Worm (Caenorhabditis elegans): ENCODE results near the gene dhhc-4.

dhhc-4 gene

DNA sequence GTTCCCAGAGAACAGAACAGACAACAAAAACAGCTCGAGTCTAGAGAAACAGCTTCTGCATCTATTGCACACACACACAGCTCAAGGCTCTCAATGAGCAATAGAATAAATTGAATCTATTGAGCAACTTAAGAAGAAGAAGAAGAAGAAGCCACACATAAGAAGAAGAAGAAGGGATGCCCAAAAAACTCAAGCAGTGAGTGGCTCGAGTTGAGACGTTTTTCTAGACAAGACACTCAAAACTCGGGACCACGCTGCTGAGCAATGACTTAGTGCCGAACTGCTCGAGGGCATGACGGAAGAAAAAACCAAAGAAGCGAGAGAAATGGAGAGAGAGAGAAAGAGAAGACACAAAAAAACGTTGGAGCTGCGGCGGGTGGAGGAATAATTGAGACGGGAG is 37.7 kb upstream of the dhhc-4 start (continued):
- no peak for TF ChIP-seq Y105C5A.15 (GFP tag; IDR thresholded peaks at IDR 0.05)
- TF ChIP-seq F37D6.2 (tag; optimal IDR thresholded peaks at IDR 0.05) = no peak
- TF ChIP-seq duxl-1 (tag; optimal IDR thresholded peaks at IDR 0.05; ENCODE audit: poor library complexity) = no peak
- TF ChIP-seq jun-1 (tag; optimal IDR thresholded peaks at IDR 0.05) = no peak
- TF ChIP-seq unc-130 (GFP tag; optimal IDR thresholded peaks at IDR 0.05) = no peak
- no peak for TF ChIP-seq nhr-48 (tag; optimal IDR thresholded peaks at IDR 0.05)
- TF ChIP-seq lin-1 (GFP tag; IDR thresholded peaks at IDR 0.05) = no peak

DNA sequence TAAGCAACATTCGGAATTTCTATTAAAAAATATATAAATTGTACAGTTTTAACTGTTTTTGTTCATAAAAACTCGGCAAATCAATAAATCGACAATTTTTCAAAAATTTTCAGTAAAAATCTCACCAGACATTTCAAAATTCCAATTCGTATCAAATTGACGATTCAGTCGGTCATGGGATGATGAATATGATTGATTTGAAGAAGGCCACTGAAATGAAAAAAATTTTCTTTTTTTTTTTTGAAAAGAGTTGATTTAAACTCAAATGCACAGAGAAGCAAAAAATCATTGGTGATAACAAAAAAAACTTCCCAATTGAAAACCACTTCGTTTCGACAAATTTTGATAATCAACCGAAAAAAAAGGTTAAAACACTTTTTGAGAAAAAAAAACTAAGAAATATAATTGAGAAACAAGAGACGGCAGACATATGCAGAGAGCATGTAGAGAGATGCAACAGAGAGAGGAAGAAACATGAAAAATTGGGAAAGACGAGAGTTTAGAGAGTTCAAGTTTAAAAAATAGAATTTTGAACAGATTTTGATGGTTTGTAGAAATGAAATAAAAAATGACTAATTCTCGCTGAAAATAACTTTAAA is 36.2 kb upstream of the dhhc-4 start:
- TF ChIP-seq madf-9 (GFP tag; conservative IDR thresholded peaks at IDR 0.05) (no peak), lin-29 (GFP tag; IDR thresholded peaks at IDR 0.05) (no peak), nhr-42 (GFP tag; IDR thresholded peaks at IDR 0.05) (no peak), ceh-82 (tag; optimal IDR thresholded peaks at IDR 0.05) (no peak), lin-15B (tag; optimal IDR thresholded peaks at IDR 0.05) (no peak), spr-3 (GFP tag; optimal IDR thresholded peaks at IDR 0.05) (no peak), jun-1 (tag; optimal IDR thresholded peaks at IDR 0.05) (no peak), nhr-10 (tag; optimal IDR thresholded peaks at IDR 0.05) (no peak), ama-1 (optimal IDR thresholded peaks at IDR 0.05) (no peak), ceh-20 (GFP tag; IDR thresholded peaks at IDR 0.05) (no peak), ZK546.5 (tag; optimal IDR thresholded peaks at IDR 0.05) (no peak), nhr-41 (GFP tag; IDR thresholded peaks at IDR 0.05) (no peak), lsy-2 (tag; optimal IDR thresholded peaks at IDR 0.05) (peak in 1 of 2 experiments; percentile 1), mdt-29 (GFP tag; IDR thresholded peaks at IDR 0.05) (no peak), mep-1 (tag; optimal IDR thresholded peaks at IDR 0.05) (peak; percentile 44), vab-7 (GFP tag; IDR thresholded peaks at IDR 0.05) (no peak), pqm-1 (tag; optimal IDR thresholded peaks at IDR 0.05) (peak; percentile 47), zip-11 (GFP tag; IDR thresholded peaks at IDR 0.05) (no peak), hlh-30 (tag; optimal IDR thresholded peaks at IDR 0.05; ENCODE audit: insufficient read depth) (peak; percentile 33), madf-5 (GFP tag; IDR thresholded peaks at IDR 0.05) (no peak), dmd-6 (GFP tag; IDR thresholded peaks at IDR 0.05) (peak; percentile 70), ceh-44 (GFP tag; IDR thresholded peaks at IDR 0.05) (no peak), mdl-1 (tag; optimal IDR thresholded peaks at IDR 0.05) (no peak), nhr-76 (tag; optimal IDR thresholded peaks at IDR 0.05) (no peak), T26A8.4 (GFP tag; IDR thresholded peaks at IDR 0.05) (no peak), lin-38 (GFP tag; IDR thresholded peaks at IDR 0.05) (no peak), daf-12 (tag; optimal IDR thresholded peaks at IDR 0.05) (no peak), hmg-1.1 (GFP tag; IDR thresholded peaks at IDR 0.05) (no peak), unc-62 (GFP tag; optimal IDR thresholded peaks at IDR 0.05 in 1 of 2) (peak in 1 of 2 experiments; percentile 91), unc-62 (tag; optimal IDR thresholded peaks at IDR 0.05) (no peak), nhr-28 (tag; optimal IDR thresholded peaks at IDR 0.05) (peak; percentile 33), saeg-2 (GFP tag; IDR thresholded peaks at IDR 0.05) (no peak), lin-1 (GFP tag; IDR thresholded peaks at IDR 0.05) (no peak), ZK337.2 (GFP tag; IDR thresholded peaks at IDR 0.05) (no peak), D1046.2 (GFP tag; IDR thresholded peaks at IDR 0.05) (no peak), T20F7.1 (GFP tag; optimal IDR thresholded peaks at IDR 0.05) (no peak), dmd-8 (GFP tag; IDR thresholded peaks at IDR 0.05) (no peak), nhr-77 (tag; optimal IDR thresholded peaks at IDR 0.05) (peak; percentile 9), Y48G9A.11 (GFP tag; IDR thresholded peaks at IDR 0.05) (no peak), F49E8.2 (tag; optimal IDR thresholded peaks at IDR 0.05; ENCODE audit: borderline replicate concordance) (no peak), egl-43 (GFP tag; IDR thresholded peaks at IDR 0.05) (no peak), sdz-12 (GFP tag; optimal IDR thresholded peaks at IDR 0.05) (no peak), aha-1 (tag) (no peak), nhr-6 (tag; optimal IDR thresholded peaks at IDR 0.05) (peak; percentile 6), zip-2 (tag; optimal IDR thresholded peaks at IDR 0.05) (no peak), lir-3 (tag; optimal IDR thresholded peaks at IDR 0.05) (no peak)
